Fruit fly (Drosophila melanogaster): ENCODE results near the gene MKP-4.

Gene MKP-4

dm6 chrX:19577940-19578632 is 44.8 kb upstream of the MKP-4 start (continued):
- TF ChIP-seq nom (GFP tag; optimal IDR thresholded peaks at IDR 0.05): peak; percentile 9
- no peak for TF ChIP-seq luna (GFP tag; optimal IDR thresholded peaks at IDR 0.05)
- no peak for TF ChIP-seq ERR (GFP tag; optimal IDR thresholded peaks at IDR 0.05)
- TF ChIP-seq ham (GFP tag; IDR thresholded peaks at IDR 0.05): no peak
- TF ChIP-seq Deaf1 (tag; optimal IDR thresholded peaks at IDR 0.05): no peak
- TF ChIP-seq BtbVII (GFP tag; optimal IDR thresholded peaks at IDR 0.05): no peak
- no peak for TF ChIP-seq Blimp-1 (GFP tag; optimal IDR thresholded peaks at IDR 0.05)
- no peak for TF ChIP-seq Atf3 (GFP tag; optimal IDR thresholded peaks at IDR 0.05)
- no peak; the same call in 2 of the 3 replicates for TF ChIP-seq row (GFP tag; IDR thresholded peaks at IDR 0.05)
- no peak for TF ChIP-seq CG11085 (GFP tag; IDR thresholded peaks at IDR 0.05)

dm6 chrX:19578908-19579647 is 43.8 kb upstream of the MKP-4 start:
- TF ChIP-seq kay (GFP tag; optimal IDR thresholded peaks at IDR 0.05) (no peak), Pdp1 (GFP tag; optimal IDR thresholded peaks at IDR 0.05) (no peak), dm (GFP tag; optimal IDR thresholded peaks at IDR 0.05) (no peak), CG2889 (GFP tag; IDR thresholded peaks at IDR 0.05) (no peak), ewg (GFP tag; optimal IDR thresholded peaks at IDR 0.05) (no peak), ems (GFP tag; optimal IDR thresholded peaks at IDR 0.05) (no peak), CG12219 (GFP tag; optimal IDR thresholded peaks at IDR 0.05) (no peak), CG8388 (GFP tag; optimal IDR thresholded peaks at IDR 0.05) (no peak), Stat92E (GFP tag; optimal IDR thresholded peaks at IDR 0.05) (peak in 1 of 3 experiments; percentile 80), her (GFP tag; optimal IDR thresholded peaks at IDR 0.05) (no peak), CG10366 (GFP tag; IDR thresholded peaks at IDR 0.05) (no peak), da (GFP tag; optimal IDR thresholded peaks at IDR 0.05) (no peak), CG14441 (GFP tag; IDR thresholded peaks at IDR 0.05) (no peak), CG8478 (optimal IDR thresholded peaks at IDR 0.05) (peak; percentile 99), CG9932 (GFP tag; IDR thresholded peaks at IDR 0.05) (no peak), kah (GFP tag; optimal IDR thresholded peaks at IDR 0.05) (no peak), CG2678 (tag; optimal IDR thresholded peaks at IDR 0.05) (no peak), Ets97D (GFP tag; optimal IDR thresholded peaks at IDR 0.05) (no peak), CG2199 (GFP tag; IDR thresholded peaks at IDR 0.05) (no peak), Mes4 (GFP tag; optimal IDR thresholded peaks at IDR 0.05) (no peak), pan (optimal IDR thresholded peaks at IDR 0.05) (no peak), pan (GFP tag; optimal IDR thresholded peaks at IDR 0.05 in 1 of 2, IDR thresholded peaks at IDR 0.05 in 1 of 2) (no peak), dan (GFP tag; IDR thresholded peaks at IDR 0.05) (no peak), unpg (GFP tag; optimal IDR thresholded peaks at IDR 0.05) (no peak), usp (GFP tag; optimal IDR thresholded peaks at IDR 0.05) (no peak), en (GFP tag; optimal IDR thresholded peaks at IDR 0.05) (no peak), pzg (GFP tag; optimal IDR thresholded peaks at IDR 0.05) (no peak), CG34224 (GFP tag; IDR thresholded peaks at IDR 0.05; ENCODE audit: partially characterized antibody) (no peak), CG10274 (GFP tag; optimal IDR thresholded peaks at IDR 0.05) (no peak), pita (GFP tag; optimal IDR thresholded peaks at IDR 0.05) (no peak), lab (GFP tag; optimal IDR thresholded peaks at IDR 0.05) (no peak), Dip2 (GFP tag; IDR thresholded peaks at IDR 0.05) (no peak), CG12769 (tag; optimal IDR thresholded peaks at IDR 0.05) (peak; percentile 78), CG3995 (GFP tag; optimal IDR thresholded peaks at IDR 0.05) (peak; percentile 92), CG3281 (GFP tag; optimal IDR thresholded peaks at IDR 0.05) (no peak), CG4707 (GFP tag; optimal IDR thresholded peaks at IDR 0.05) (no peak), odd (GFP tag; optimal IDR thresholded peaks at IDR 0.05) (no peak), Oli (tag; optimal IDR thresholded peaks at IDR 0.05) (no peak), Meics (GFP tag; optimal IDR thresholded peaks at IDR 0.05) (no peak)

Measured in whole organism, embryonic.